Fruit fly (Drosophila melanogaster): ENCODE results near the gene CG15554.

The CG15554 gene

dm6 chr3R:31168968-31169367 lies 43.0 kb downstream of the CG15554 start, which contains the start of gene stops (continued):
- TF ChIP-seq Blimp-1 (GFP tag; optimal IDR thresholded peaks at IDR 0.05) (no peak), abd-A (tag; optimal IDR thresholded peaks at IDR 0.05) (no peak), Atf3 (GFP tag; optimal IDR thresholded peaks at IDR 0.05) (no peak), Optix (GFP tag; IDR thresholded peaks at IDR 0.05) (0 out of 3 replicates have a peak, but pooled peaks have one; percentile 12), shn (GFP tag; optimal IDR thresholded peaks at IDR 0.05) (peak; percentile 10), croc (GFP tag; conservative IDR thresholded peaks at IDR 0.05) (no peak), Poxn (GFP tag; IDR thresholded peaks at IDR 0.05) (no peak), nerfin-1 (tag; optimal IDR thresholded peaks at IDR 0.05) (peak; percentile 20), jing (GFP tag; optimal IDR thresholded peaks at IDR 0.05) (no peak), CG3407 (GFP tag; optimal IDR thresholded peaks at IDR 0.05) (peak; percentile 71), CG2120 (GFP tag; optimal IDR thresholded peaks at IDR 0.05) (peak; percentile 21), org-1 (GFP tag; optimal IDR thresholded peaks at IDR 0.05) (no peak), CG2116 (GFP tag; optimal IDR thresholded peaks at IDR 0.05) (peak; percentile 5), CG16779 (GFP tag; IDR thresholded peaks at IDR 0.05) (no peak), CG7987 (GFP tag; optimal IDR thresholded peaks at IDR 0.05) (peak; percentile 65), H15 (GFP tag; IDR thresholded peaks at IDR 0.05) (no peak), chif (GFP tag; optimal IDR thresholded peaks at IDR 0.05) (no peak), CG7745 (tag; optimal IDR thresholded peaks at IDR 0.05) (no peak), wek (GFP tag; optimal IDR thresholded peaks at IDR 0.05) (peak; percentile 72), Mrtf (GFP tag; IDR thresholded peaks at IDR 0.05) (no peak), aop (GFP tag; IDR thresholded peaks at IDR 0.05) (no peak), CG17912 (GFP tag; optimal IDR thresholded peaks at IDR 0.05) (no peak), amos (GFP tag; IDR thresholded peaks at IDR 0.05; ENCODE audit: partially characterized antibody) (no peak), ems (GFP tag; optimal IDR thresholded peaks at IDR 0.05) (no peak), CG6854 (GFP tag; optimal IDR thresholded peaks at IDR 0.05) (peak; percentile 44), CG10565 (GFP tag; optimal IDR thresholded peaks at IDR 0.05) (no peak), CG17568 (GFP tag; optimal IDR thresholded peaks at IDR 0.05) (peak; percentile 47), salm (tag; optimal IDR thresholded peaks at IDR 0.05) (peak; percentile 7), gfzf (GFP tag; optimal IDR thresholded peaks at IDR 0.05) (no peak), fd96Cb (tag; optimal IDR thresholded peaks at IDR 0.05) (peak; percentile 41), CG8359 (GFP tag; optimal IDR thresholded peaks at IDR 0.05; ENCODE audit: borderline replicate concordance) (peak; percentile 36), Antp (GFP tag; optimal IDR thresholded peaks at IDR 0.05) (peak; percentile 5), CG9876 (GFP tag; optimal IDR thresholded peaks at IDR 0.05) (peak; percentile 5), CG3163 (GFP tag; optimal IDR thresholded peaks at IDR 0.05) (peak; percentile 26), gsb-n (tag; optimal IDR thresholded peaks at IDR 0.05) (peak; percentile 27), CG7556 (GFP tag; optimal IDR thresholded peaks at IDR 0.05) (peak; percentile 10), CG7928 (GFP tag; optimal IDR thresholded peaks at IDR 0.05) (no peak), CG9215 (GFP tag; IDR thresholded peaks at IDR 0.05) (no peak), vnd (GFP tag; IDR thresholded peaks at IDR 0.05; ENCODE audit: partially characterized antibody) (no peak), pum (GFP tag; optimal IDR thresholded peaks at IDR 0.05) (no peak), slp2 (GFP tag; optimal IDR thresholded peaks at IDR 0.05) (no peak), CG18011 (GFP tag; optimal IDR thresholded peaks at IDR 0.05) (peak; percentile 29), CG1529 (GFP tag; optimal IDR thresholded peaks at IDR 0.05) (peak; percentile 34), bab2 (GFP tag; optimal IDR thresholded peaks at IDR 0.05) (peak; percentile 10), CkIIα-i1 (GFP tag; IDR thresholded peaks at IDR 0.05) (no peak), CG12659 (GFP tag; optimal IDR thresholded peaks at IDR 0.05) (no peak), CG32772 (GFP tag; IDR thresholded peaks at IDR 0.05) (no peak), Dll (GFP tag; IDR thresholded peaks at IDR 0.05; ENCODE audit: partially characterized antibody) (0 out of 4 replicates have a peak, but pooled peaks have one; percentile 25), H2.0 (GFP tag; IDR thresholded peaks at IDR 0.05) (no peak), nmo (GFP tag; optimal IDR thresholded peaks at IDR 0.05) (no peak), Dfd (GFP tag; optimal IDR thresholded peaks at IDR 0.05) (no peak)
